Fruit fly (Drosophila melanogaster): Measurements from ENCODE around the gene CG5478.
"Not testable (repeated sequence)": the region's sequence is repeated elsewhere in the genome, so short reads cannot be mapped to it uniquely, and the experiment has no call there.

The CG5478 gene

DNA sequence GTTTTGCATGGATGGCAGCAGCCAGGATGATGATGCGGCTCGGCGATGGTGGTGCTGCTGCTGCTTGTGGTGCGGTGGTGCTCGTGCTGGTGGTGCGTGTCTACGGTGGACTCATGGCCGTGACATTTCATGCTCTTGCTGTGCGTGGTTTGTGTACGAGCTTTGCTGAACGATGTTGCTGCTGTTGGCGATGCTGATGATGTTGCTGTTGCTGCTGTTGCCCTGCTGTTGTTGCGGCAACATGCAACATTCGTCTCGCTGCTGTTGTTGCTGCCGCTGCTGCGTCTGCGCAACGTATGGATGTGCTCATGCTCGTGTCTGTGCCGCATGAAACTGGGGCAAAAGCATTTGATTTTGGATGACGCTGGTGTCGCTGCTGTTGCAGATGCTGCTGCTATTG, 20.3 kb downstream of the CG5478 start:
- TF ChIP-seq psq (optimal IDR thresholded peaks at IDR 0.05) = no peak
- TF ChIP-seq CG8478 (optimal IDR thresholded peaks at IDR 0.05) = no peak
- TF ChIP-seq Dll (optimal IDR thresholded peaks at IDR 0.05) = no peak
- TF ChIP-seq EcR (GFP tag; optimal IDR thresholded peaks at IDR 0.05) = no peak
- no peak for TF ChIP-seq pan (optimal IDR thresholded peaks at IDR 0.05)
- TF ChIP-seq usp (GFP tag; optimal IDR thresholded peaks at IDR 0.05) = no peak

DNA sequence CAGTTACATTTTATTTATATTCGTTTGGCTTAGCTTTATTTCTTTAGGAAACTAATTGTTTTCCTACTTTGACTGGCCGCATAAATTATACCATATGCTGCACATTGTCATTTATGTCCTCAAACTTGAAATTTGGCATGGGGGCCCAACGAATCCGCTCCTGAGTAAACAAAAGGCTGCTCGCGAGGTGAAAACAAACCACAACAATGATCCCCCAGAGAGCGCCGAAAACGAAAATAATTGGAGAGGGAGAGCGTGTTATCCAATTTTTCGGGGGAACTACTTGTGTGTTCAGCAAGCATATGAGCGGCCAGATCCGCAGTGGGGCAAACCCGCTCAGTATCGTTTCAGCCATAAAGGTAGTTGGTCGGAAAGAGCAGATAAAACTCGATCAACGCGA, 25.4 kb downstream of the CG5478 start, which contains the start of gene EndoU:
Gene EndoU, plus strand, starts transcription at position 301 of the 400 bp plus-strand sequence.
- not testable (repeated sequence) for TF ChIP-seq Dll, CG8478, psq (optimal IDR thresholded peaks at IDR 0.05)

DNA sequence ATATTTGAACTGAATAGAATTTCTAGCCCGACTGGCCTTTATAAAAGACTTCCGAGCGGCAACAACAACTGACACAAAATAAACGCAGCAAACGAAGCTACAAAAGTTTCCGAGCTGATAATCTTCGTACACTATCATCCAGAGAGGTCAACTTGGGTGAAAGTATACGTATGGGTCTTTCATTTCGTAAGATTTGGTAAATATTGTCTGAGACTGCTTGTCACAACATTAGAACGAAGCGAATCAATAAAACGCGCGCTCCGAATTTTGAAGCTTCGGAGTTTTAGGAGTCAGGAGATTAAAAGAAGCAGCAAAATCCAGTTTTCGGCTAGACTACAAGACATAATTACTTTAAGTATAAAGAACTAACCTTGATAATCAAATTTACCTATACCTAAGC, 29.0 kb downstream of the CG5478 start, which contains the start of gene glob1:
Gene glob1, minus strand, starts transcription at position 101 of the 400 bp plus-strand sequence.
- not testable (repeated sequence) for TF ChIP-seq Dll (optimal IDR thresholded peaks at IDR 0.05); CG8478 (optimal IDR thresholded peaks at IDR 0.05); EcR (GFP tag; optimal IDR thresholded peaks at IDR 0.05)

DNA sequence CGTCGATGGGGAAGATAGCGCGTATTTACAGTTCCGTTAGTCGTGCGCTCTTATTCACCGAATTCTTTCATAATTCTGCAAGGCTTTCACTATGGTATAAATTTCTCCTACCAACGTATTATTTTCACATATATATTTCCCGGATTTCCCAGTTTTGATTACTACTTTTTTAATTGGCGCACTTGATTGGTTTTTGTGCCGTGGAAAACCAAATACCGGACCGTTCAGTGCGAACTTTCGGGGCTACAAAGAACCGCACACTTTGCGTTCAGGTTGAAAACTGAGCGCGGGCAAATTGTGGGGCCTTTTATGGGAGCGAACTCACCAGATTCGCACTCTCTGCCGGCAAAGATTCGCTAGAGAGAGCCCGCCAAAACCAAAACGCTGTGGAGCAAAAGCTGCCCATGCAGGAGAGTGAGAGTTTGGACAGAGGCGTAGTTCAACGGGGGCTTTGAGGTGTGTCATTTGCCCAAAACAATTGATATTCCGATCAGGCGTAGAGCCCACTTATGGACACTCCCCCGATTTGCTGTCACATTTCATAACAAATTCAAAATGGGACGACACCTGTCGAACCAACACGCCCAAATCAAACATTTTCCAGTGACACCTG, 32.3 kb downstream of the CG5478 start:
- TF ChIP-seq Dll (optimal IDR thresholded peaks at IDR 0.05) = peak; percentile 96

DNA sequence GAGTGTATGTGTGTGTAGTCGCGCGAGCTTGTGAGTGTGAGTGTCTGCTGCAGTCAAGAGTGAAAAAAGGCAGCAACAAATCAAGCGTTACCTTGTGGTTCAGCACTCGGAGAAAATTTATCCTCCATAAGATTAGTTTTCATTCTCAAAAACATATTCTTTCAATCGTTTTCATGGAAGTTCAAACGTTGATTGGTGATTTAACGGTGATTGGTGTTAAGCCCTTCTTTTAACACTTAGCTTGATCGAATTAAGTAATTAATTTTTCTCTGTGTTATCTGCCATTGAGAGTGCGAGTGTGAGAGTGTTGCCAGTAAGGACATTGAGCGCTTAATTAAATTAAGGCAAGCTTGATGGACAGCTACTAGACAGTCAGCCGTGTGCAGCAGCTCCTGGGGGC, 33.9 kb downstream of the CG5478 start:
- TF ChIP-seq psq (optimal IDR thresholded peaks at IDR 0.05) (no peak), usp (GFP tag; optimal IDR thresholded peaks at IDR 0.05) (no peak), EcR (GFP tag; optimal IDR thresholded peaks at IDR 0.05) (no peak), Dll (optimal IDR thresholded peaks at IDR 0.05) (no peak), CG8478 (optimal IDR thresholded peaks at IDR 0.05) (no peak)

DNA sequence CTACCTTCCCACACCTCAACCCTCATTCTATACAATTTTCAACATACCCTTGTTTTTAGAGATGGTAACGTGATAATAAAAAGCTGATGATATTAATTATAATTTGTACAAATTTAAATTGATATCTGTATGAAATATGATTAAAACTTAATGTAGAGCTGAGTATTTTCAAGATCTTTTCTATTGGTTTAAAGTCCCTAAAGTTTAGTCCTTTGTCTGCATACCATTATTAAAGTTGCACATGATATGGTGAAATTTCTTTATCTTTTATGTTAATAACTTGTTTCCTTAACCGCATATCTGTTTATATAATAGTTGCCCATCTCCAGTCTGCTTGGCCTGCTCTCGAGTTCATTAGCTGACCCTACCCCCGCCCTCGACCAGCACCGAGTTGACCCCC, 35.2 kb downstream of the CG5478 start:
- no peak for TF ChIP-seq CG8478 (optimal IDR thresholded peaks at IDR 0.05)
- TF ChIP-seq EcR (GFP tag; optimal IDR thresholded peaks at IDR 0.05) = no peak
- TF ChIP-seq usp (GFP tag; optimal IDR thresholded peaks at IDR 0.05) = no peak
- no peak for TF ChIP-seq psq (optimal IDR thresholded peaks at IDR 0.05)
- TF ChIP-seq pan (optimal IDR thresholded peaks at IDR 0.05) = no peak
- no peak for TF ChIP-seq Dll (optimal IDR thresholded peaks at IDR 0.05)

DNA sequence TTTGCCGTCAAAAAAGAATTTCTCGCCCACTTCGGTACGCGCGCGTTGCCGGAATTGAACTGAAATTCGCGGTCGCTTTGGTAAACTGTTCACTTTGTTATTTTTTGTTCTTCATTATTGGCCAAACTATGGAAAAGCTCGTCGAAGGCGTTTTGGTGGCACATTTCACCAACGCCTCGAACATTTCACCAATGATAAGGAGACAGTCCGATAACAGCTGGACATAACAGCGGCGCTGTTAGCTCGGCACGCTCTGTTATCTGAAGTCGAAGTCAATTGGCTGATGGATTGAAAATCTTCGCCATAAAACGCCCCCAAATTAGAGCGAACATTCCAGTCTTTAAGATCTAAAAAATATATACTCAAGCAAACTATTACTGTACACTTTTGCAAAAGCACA, 37.6 kb downstream of the CG5478 start, which contains the start of gene CG14877:
Gene CG14877, minus strand, starts transcription at position 101 of the 400 bp plus-strand sequence.
- TF ChIP-seq usp (GFP tag; optimal IDR thresholded peaks at IDR 0.05) (no peak), CG8478 (optimal IDR thresholded peaks at IDR 0.05) (no peak), pan (optimal IDR thresholded peaks at IDR 0.05) (no peak), EcR (GFP tag; optimal IDR thresholded peaks at IDR 0.05) (no peak), Dll (optimal IDR thresholded peaks at IDR 0.05) (no peak), psq (optimal IDR thresholded peaks at IDR 0.05) (no peak)

DNA sequence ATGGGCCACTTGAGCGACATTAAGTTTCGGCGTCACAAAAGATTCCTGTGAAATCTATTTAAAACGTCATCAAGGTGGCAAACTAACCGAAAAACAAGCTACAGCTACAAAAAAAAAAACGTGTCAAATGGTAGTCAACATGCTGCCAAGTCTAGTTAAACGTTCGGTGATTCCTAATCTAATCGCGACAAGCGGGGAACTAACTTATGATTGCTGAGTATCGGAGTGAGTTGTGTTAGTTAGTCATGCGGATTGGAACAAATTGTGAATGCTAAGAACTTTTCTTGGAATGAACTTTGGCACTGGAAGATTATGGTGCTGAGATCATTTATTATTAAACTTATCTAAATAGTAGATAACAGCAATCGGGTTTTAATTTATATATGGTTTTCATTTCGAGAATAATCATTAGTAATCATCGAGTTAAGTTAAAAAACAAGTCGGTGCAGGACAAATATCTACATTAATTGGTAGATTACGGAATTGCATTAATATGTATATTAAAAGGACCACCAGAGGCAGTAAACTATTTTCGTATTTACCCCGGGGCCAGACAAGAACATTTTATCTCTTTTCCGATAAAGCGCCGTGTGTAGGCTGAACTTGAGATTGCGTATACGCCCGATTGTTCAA, 42.2 kb downstream of the CG5478 start:
- TF ChIP-seq CG8478 (optimal IDR thresholded peaks at IDR 0.05) (no peak), psq (optimal IDR thresholded peaks at IDR 0.05) (no peak), usp (GFP tag; optimal IDR thresholded peaks at IDR 0.05) (no peak)
